Worm (Caenorhabditis elegans): Measurements from ENCODE around the gene sbt-1.

Gene sbt-1

ce11 chrV:20851847-20852386 is 23.2 kb upstream of the sbt-1 start, which contains the start of gene ndua-1:
Gene ndua-1, minus strand, starts transcription at chrV:20851897.
- TF ChIP-seq lin-1 (GFP tag; IDR thresholded peaks at IDR 0.05), result no peak
- TF ChIP-seq nhr-28 (tag; optimal IDR thresholded peaks at IDR 0.05), result peak; percentile 55
- TF ChIP-seq aha-1 (tag), result peak; percentile 92
- no peak for TF ChIP-seq php-3 (GFP tag; IDR thresholded peaks at IDR 0.05)
- peak; percentile 26 for TF ChIP-seq rbr-2 (tag; optimal IDR thresholded peaks at IDR 0.05)
- no peak for TF ChIP-seq ama-1 (optimal IDR thresholded peaks at IDR 0.05)
- no peak for TF ChIP-seq daf-19 (GFP tag; conservative IDR thresholded peaks at IDR 0.05)
- no peak for TF ChIP-seq spr-1 (tag; optimal IDR thresholded peaks at IDR 0.05)
- no peak for TF ChIP-seq madf-9 (GFP tag; conservative IDR thresholded peaks at IDR 0.05)
- TF ChIP-seq mep-1 (tag; optimal IDR thresholded peaks at IDR 0.05), result no peak
- TF ChIP-seq nhr-76 (tag; optimal IDR thresholded peaks at IDR 0.05), result no peak
- no peak for TF ChIP-seq nhr-11 (tag; optimal IDR thresholded peaks at IDR 0.05)
- TF ChIP-seq dve-1 (tag; optimal IDR thresholded peaks at IDR 0.05; ENCODE audit: insufficient read depth), result peak; percentile 23
- peak; percentile 8 for TF ChIP-seq dpl-1 (GFP tag; optimal IDR thresholded peaks at IDR 0.05)
- 0 out of 2 replicates have a peak, but pooled peaks have one; percentile 40 for TF ChIP-seq hmg-1.1 (GFP tag; IDR thresholded peaks at IDR 0.05)
- TF ChIP-seq hlh-30 (tag; optimal IDR thresholded peaks at IDR 0.05; ENCODE audit: insufficient read depth), result no peak
- TF ChIP-seq madf-5 (GFP tag; IDR thresholded peaks at IDR 0.05), result no peak
- TF ChIP-seq ces-1 (GFP tag; optimal IDR thresholded peaks at IDR 0.05), result peak; percentile 10
- TF ChIP-seq Y105C5A.15 (GFP tag; IDR thresholded peaks at IDR 0.05), result no peak
- TF ChIP-seq mes-2 (tag; optimal IDR thresholded peaks at IDR 0.05; ENCODE audit: poor library complexity, severe bottlenecking), result peak; percentile 86
- TF ChIP-seq ztf-7 (tag; optimal IDR thresholded peaks at IDR 0.05), result no peak
- TF ChIP-seq duxl-1 (tag; optimal IDR thresholded peaks at IDR 0.05; ENCODE audit: poor library complexity), result peak; percentile 45
- no peak for TF ChIP-seq daf-16 (GFP tag; optimal IDR thresholded peaks at IDR 0.05)
- peak; percentile 15 for TF ChIP-seq daf-16 (tag; optimal IDR thresholded peaks at IDR 0.05)
- no peak for TF ChIP-seq attf-4 (tag; optimal IDR thresholded peaks at IDR 0.05)
- TF ChIP-seq nhr-41 (GFP tag; IDR thresholded peaks at IDR 0.05), result no peak

- TF ChIP-seq aly-2 (tag; optimal IDR thresholded peaks at IDR 0.05), result no peak
Measured at ce11 chrV:20850580-20850979, 21.9 kb upstream of the sbt-1 start, which contains the start of gene clec-264. Gene clec-264, minus strand, starts transcription at chrV:20850701.

DNA sequence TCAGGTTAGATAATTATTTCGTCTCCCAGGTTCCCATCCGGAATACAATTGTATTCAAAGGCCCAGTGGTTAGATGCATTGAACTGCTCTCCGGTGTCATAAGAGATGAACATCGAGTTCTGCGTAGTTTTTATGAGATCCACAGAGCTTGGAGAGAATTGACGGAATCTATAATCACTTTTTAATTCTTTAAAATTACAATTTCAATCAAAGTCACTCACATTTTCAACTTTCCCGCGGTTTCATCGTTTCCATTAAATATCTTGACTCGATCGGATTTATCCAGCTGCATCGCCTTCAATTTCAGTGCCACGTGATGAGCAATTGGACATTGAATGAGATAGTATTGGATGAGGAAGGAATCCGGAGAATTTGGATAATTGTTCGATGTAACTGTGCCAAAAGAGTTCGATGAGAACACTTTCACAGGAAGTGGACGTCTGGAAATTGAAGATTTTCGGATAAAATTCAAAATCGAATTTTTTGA is 19.1 kb upstream of the sbt-1 start:
- TF ChIP-seq lin-13 (GFP tag; optimal IDR thresholded peaks at IDR 0.05), result peak; percentile 26
- TF ChIP-seq nhr-10 (tag; optimal IDR thresholded peaks at IDR 0.05), result no peak
- TF ChIP-seq mep-1 (tag; optimal IDR thresholded peaks at IDR 0.05), result peak; percentile 39
- TF ChIP-seq zfp-2 (tag; optimal IDR thresholded peaks at IDR 0.05), result no peak
- TF ChIP-seq dmd-8 (GFP tag; IDR thresholded peaks at IDR 0.05), result no peak
- no peak for TF ChIP-seq daf-8 (GFP tag; IDR thresholded peaks at IDR 0.05)
- TF ChIP-seq nhr-11 (tag; optimal IDR thresholded peaks at IDR 0.05), result no peak
- no peak for TF ChIP-seq fos-1 (tag; optimal IDR thresholded peaks at IDR 0.05)
- TF ChIP-seq lin-1 (GFP tag; IDR thresholded peaks at IDR 0.05), result no peak
- no peak for TF ChIP-seq ceh-32 (tag; optimal IDR thresholded peaks at IDR 0.05; ENCODE audit: poor library complexity)
- peak; percentile 37 for TF ChIP-seq aha-1 (tag)
- TF ChIP-seq mdl-1 (tag; optimal IDR thresholded peaks at IDR 0.05), result no peak
- peak; percentile 41 for TF ChIP-seq nhr-102 (tag; optimal IDR thresholded peaks at IDR 0.05)
- TF ChIP-seq spr-1 (tag; optimal IDR thresholded peaks at IDR 0.05), result no peak
- no peak for TF ChIP-seq jun-1 (tag; optimal IDR thresholded peaks at IDR 0.05)
- TF ChIP-seq lin-39 (tag; optimal IDR thresholded peaks at IDR 0.05), result no peak
- no peak for TF ChIP-seq nhr-41 (GFP tag; IDR thresholded peaks at IDR 0.05)
- no peak for TF ChIP-seq ztf-7 (tag; optimal IDR thresholded peaks at IDR 0.05)
- TF ChIP-seq ceh-20 (GFP tag; IDR thresholded peaks at IDR 0.05), result no peak
- no peak for TF ChIP-seq fkh-10 (GFP tag; optimal IDR thresholded peaks at IDR 0.05)
- no peak for TF ChIP-seq skn-1 (tag; optimal IDR thresholded peaks at IDR 0.05)
- TF ChIP-seq hlh-30 (tag; optimal IDR thresholded peaks at IDR 0.05; ENCODE audit: insufficient read depth), result peak; percentile 36
- peak; percentile 70; the same call in 1 of the 2 replicates for TF ChIP-seq arid-1 (GFP tag; conservative IDR thresholded peaks at IDR 0.05)
- no peak for TF ChIP-seq mdt-29 (GFP tag; IDR thresholded peaks at IDR 0.05)
- TF ChIP-seq zfp-3 (GFP tag; conservative IDR thresholded peaks at IDR 0.05), result no peak
- TF ChIP-seq nhr-6 (tag; optimal IDR thresholded peaks at IDR 0.05), result no peak
- TF ChIP-seq R02D3.7 (tag; optimal IDR thresholded peaks at IDR 0.05), result no peak
- peak; percentile 51 for TF ChIP-seq sdz-12 (GFP tag; optimal IDR thresholded peaks at IDR 0.05)
- no peak for TF ChIP-seq hif-1 (tag; optimal IDR thresholded peaks at IDR 0.05)
